Fruit fly (Drosophila melanogaster): ENCODE data around the gene Traf6.

Traf6 gene

DNA sequence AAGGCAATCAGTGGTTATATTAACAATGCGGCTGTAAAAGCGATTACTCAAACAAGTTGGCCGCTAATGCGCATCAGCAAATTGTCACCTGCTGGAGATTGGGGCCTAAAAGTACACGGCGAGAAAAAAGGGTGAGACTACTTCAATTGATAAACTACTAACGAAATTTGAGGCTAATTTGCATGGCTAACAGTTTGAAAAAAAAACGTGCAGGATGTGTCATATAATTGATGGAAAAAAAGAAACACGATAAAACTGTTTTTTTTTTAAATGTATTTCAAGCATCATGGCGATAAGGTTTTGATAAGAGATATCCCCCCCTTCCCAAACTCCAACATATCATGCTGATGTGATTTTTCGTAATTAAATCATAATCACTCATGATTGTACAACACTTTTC is 44.5 kb downstream of the Traf6 start (continued):
- TF ChIP-seq NFAT (GFP tag; IDR thresholded peaks at IDR 0.05) (0 out of 2 replicates have a peak, but pooled peaks have one; percentile 3), CG10431 (GFP tag; optimal IDR thresholded peaks at IDR 0.05) (no peak), Mes4 (GFP tag; optimal IDR thresholded peaks at IDR 0.05) (no peak), ara (GFP tag; IDR thresholded peaks at IDR 0.05) (no peak), ken (GFP tag; IDR thresholded peaks at IDR 0.05) (no peak), fd3F (GFP tag; optimal IDR thresholded peaks at IDR 0.05) (peak; percentile 10), CG30020 (tag; optimal IDR thresholded peaks at IDR 0.05) (no peak), CG16813 (GFP tag; IDR thresholded peaks at IDR 0.05; ENCODE audit: partially characterized antibody) (no peak), CG7271 (tag; optimal IDR thresholded peaks at IDR 0.05) (no peak), unc-4 (GFP tag; IDR thresholded peaks at IDR 0.05; ENCODE audit: partially characterized antibody) (no peak), bab2 (GFP tag; optimal IDR thresholded peaks at IDR 0.05) (peak; percentile 30), ci (GFP tag; IDR thresholded peaks at IDR 0.05) (no peak), CG18476 (GFP tag; optimal IDR thresholded peaks at IDR 0.05) (no peak), tio (GFP tag; optimal IDR thresholded peaks at IDR 0.05) (no peak), inv (GFP tag; IDR thresholded peaks at IDR 0.05; ENCODE audit: partially characterized antibody) (no peak), CG4424 (GFP tag; optimal IDR thresholded peaks at IDR 0.05) (no peak), CG6791 (GFP tag; IDR thresholded peaks at IDR 0.05; ENCODE audit: partially characterized antibody) (no peak), odd (GFP tag; optimal IDR thresholded peaks at IDR 0.05) (no peak), en (GFP tag; optimal IDR thresholded peaks at IDR 0.05) (no peak), TFAM (GFP tag; optimal IDR thresholded peaks at IDR 0.05) (no peak), CG11247 (GFP tag; IDR thresholded peaks at IDR 0.05) (no peak), CG6683 (GFP tag; optimal IDR thresholded peaks at IDR 0.05) (no peak), sug (tag; optimal IDR thresholded peaks at IDR 0.05) (no peak), CG18619 (GFP tag; optimal IDR thresholded peaks at IDR 0.05) (peak; percentile 18), sens (GFP tag) (peak; percentile 47), Atf6 (GFP tag; IDR thresholded peaks at IDR 0.05) (peak; percentile 57; the same call in 1 of the 2 replicates), CG6654 (GFP tag; optimal IDR thresholded peaks at IDR 0.05) (no peak), Eip74EF (GFP tag; optimal IDR thresholded peaks at IDR 0.05) (no peak), CG11085 (GFP tag; IDR thresholded peaks at IDR 0.05) (no peak), pum (GFP tag; optimal IDR thresholded peaks at IDR 0.05) (no peak), prd (optimal IDR thresholded peaks at IDR 0.05) (no peak), prd (GFP tag; IDR thresholded peaks at IDR 0.05) (no peak; the same call in 2 of the 3 replicates), hbn (GFP tag; IDR thresholded peaks at IDR 0.05; ENCODE audit: partially characterized antibody) (no peak), tap (tag; optimal IDR thresholded peaks at IDR 0.05) (no peak), CG9437 (GFP tag; optimal IDR thresholded peaks at IDR 0.05) (no peak), CG32532 (GFP tag; IDR thresholded peaks at IDR 0.05) (peak; percentile 64; the same call in 1 of the 2 replicates), CG4328 (GFP tag; optimal IDR thresholded peaks at IDR 0.05) (no peak), nmo (GFP tag; optimal IDR thresholded peaks at IDR 0.05) (peak; percentile 4), schlank (tag; optimal IDR thresholded peaks at IDR 0.05) (peak; percentile 20), her (GFP tag; optimal IDR thresholded peaks at IDR 0.05) (no peak), org-1 (GFP tag; optimal IDR thresholded peaks at IDR 0.05) (no peak), Ssrp (tag; optimal IDR thresholded peaks at IDR 0.05) (no peak), cwo (GFP tag; optimal IDR thresholded peaks at IDR 0.05) (peak; percentile 51), HLHmδ (GFP tag; optimal IDR thresholded peaks at IDR 0.05) (no peak), CG4360 (GFP tag; IDR thresholded peaks at IDR 0.05) (no peak), Oaz (GFP tag; IDR thresholded peaks at IDR 0.05) (0 out of 2 replicates have a peak, but pooled peaks have one; percentile 31), CG6175 (GFP tag; IDR thresholded peaks at IDR 0.05) (no peak), kni (GFP tag; optimal IDR thresholded peaks at IDR 0.05) (no peak), CG15601 (tag; optimal IDR thresholded peaks at IDR 0.05) (no peak), CG1792 (GFP tag; optimal IDR thresholded peaks at IDR 0.05) (no peak), D19A (tag; optimal IDR thresholded peaks at IDR 0.05) (no peak)

All from whole organism, embryonic.